Fruit fly (Drosophila melanogaster) whole organism, adult: ENCODE measurements around the gene CG31140.
A peak's percentile ranks its signal among the peaks of the same experiment; 100 is the strongest.

Source experiments
- CG11617 ChIP-seq: fragments of 200-800 bp; sonication (Bioruptor generic); optimal IDR thresholded peaks from 2 replicates; lab custom pipeline; 2017; ENCODE audit warnings: mild to moderate bottlenecking, missing biosample characterization, missing genetic modification reagents, missing genetic modification characterization
- CG12768 ChIP-seq: fragments of 200-800 bp; sonication (Bioruptor generic); optimal IDR thresholded peaks from 2 replicates; lab custom pipeline; 2017; ENCODE audit warnings: missing biosample characterization, missing genetic modification characterization, mild to moderate bottlenecking, moderate library complexity, missing genetic modification reagents
- CG14711 ChIP-seq: fragments of 200-800 bp; sonication (Bioruptor generic); optimal IDR thresholded peaks from 2 replicates; lab custom pipeline; 2018; ENCODE audit warnings: missing biosample characterization, mild to moderate bottlenecking, missing genetic modification characterization, moderate library complexity
- CG1620 ChIP-seq: fragments of 200-800 bp; sonication (Bioruptor generic); optimal IDR thresholded peaks from 2 replicates; lab custom pipeline; 2016; ENCODE audit warnings: missing biosample characterization, missing genetic modification characterization
- CG33017 ChIP-seq: fragments of 200-800 bp; sonication (Bioruptor generic); optimal IDR thresholded peaks from 2 replicates; lab custom pipeline; 2018; ENCODE audit warnings: missing biosample characterization, mild to moderate bottlenecking, missing genetic modification characterization, moderate library complexity
- CG5204 ChIP-seq: fragments of 200-800 bp; sonication (Bioruptor generic); optimal IDR thresholded peaks from 2 replicates; lab custom pipeline; 2016; ENCODE audit warnings: missing biosample characterization, missing genetic modification characterization
- CG7045 ChIP-seq: fragments of 200-800 bp; sonication (Bioruptor generic); optimal IDR thresholded peaks from 2 replicates; lab custom pipeline; 2017; ENCODE audit warnings: missing biosample characterization, mild to moderate bottlenecking, missing genetic modification characterization
- CG7101 ChIP-seq: fragments of 200-800 bp; sonication (Bioruptor generic); optimal IDR thresholded peaks from 2 replicates; lab custom pipeline; 2018; ENCODE audit warnings: missing biosample characterization, mild to moderate bottlenecking, missing genetic modification characterization, moderate library complexity
- Crg-1 ChIP-seq: fragments of 200-800 bp; sonication (Bioruptor generic); optimal IDR thresholded peaks from 2 replicates; lab custom pipeline; 2016; ENCODE audit warnings: missing biosample characterization, missing genetic modification characterization
- Hr96 ChIP-seq: fragments of 200-800 bp; sonication (Bioruptor generic); optimal IDR thresholded peaks from 2 replicates; lab custom pipeline; 2016; ENCODE audit warnings: missing biosample characterization, missing genetic modification characterization
- Mnt ChIP-seq: fragments of 200-800 bp; sonication (Bioruptor generic); optimal IDR thresholded peaks from 2 replicates; lab custom pipeline; 2016; ENCODE audit warnings: missing biosample characterization, mild to moderate bottlenecking, missing genetic modification characterization
- bab1 ChIP-seq: fragments of 200-800 bp; sonication (Bioruptor generic); optimal IDR thresholded peaks from 3 replicates; lab custom pipeline; 2019; ENCODE audit warnings: missing biosample characterization, mild to moderate bottlenecking, missing genetic modification characterization, moderate library complexity
- cic ChIP-seq: fragments of 200-800 bp; sonication (Bioruptor generic); optimal IDR thresholded peaks from 2 replicates; lab custom pipeline; 2017; ENCODE audit warnings: missing biosample characterization, mild to moderate bottlenecking, missing genetic modification characterization, moderate library complexity
- cnc ChIP-seq, 2 experiments: fragments of >200 bp; optimal IDR thresholded peaks; 2 replicates each; lab custom pipeline; 2017
- kay ChIP-seq: fragments of 200-800 bp; sonication (Bioruptor generic); peaks from one replicate; lab custom pipeline; 2016; ENCODE audit warnings: missing biosample characterization, missing genetic modification characterization, borderline replicate concordance
- ovo ChIP-seq: fragments of 200-800 bp; sonication (Bioruptor generic); optimal IDR thresholded peaks from 2 replicates; lab custom pipeline; 2016; ENCODE audit warnings: missing biosample characterization, missing genetic modification characterization
- pad ChIP-seq: fragments of 200-800 bp; sonication (Bioruptor generic); optimal IDR thresholded peaks from 3 replicates; lab custom pipeline; 2017; ENCODE audit warnings: missing biosample characterization, missing genetic modification characterization, mild to moderate bottlenecking, moderate library complexity, missing genetic modification reagents
- tj ChIP-seq: fragments of 200-800 bp; sonication (Bioruptor generic); optimal IDR thresholded peaks from 3 replicates; lab custom pipeline; 2017; ENCODE audit warnings: missing biosample characterization, mild to moderate bottlenecking, missing genetic modification characterization, moderate library complexity
- toe ChIP-seq: fragments of 200-800 bp; sonication (Bioruptor generic); optimal IDR thresholded peaks from 2 replicates; lab custom pipeline; 2016; ENCODE audit warnings: missing biosample characterization, missing genetic modification characterization

CG31140 gene

dm6 chr3R:23920874-23921539 is 42.0 kb upstream of the CG31140 start:
- TF ChIP-seq CG11617 (peak; percentile 39), tj (no peak), CG33017 (tag; lab: Kevin White, UChicago) (peak; percentile 62), Hr96 (no peak), CG7101 (tag; lab: Kevin White, UChicago) (peak; percentile 52), bab1 (GFP tag; lab: Kevin White, UChicago) (peak; percentile 67), CG12768 (GFP tag; lab: Kevin White, UChicago) (peak; percentile 9), CG14711 (tag; lab: Kevin White, UChicago) (peak; percentile 43)

- TF ChIP-seq pad = no peak
- TF ChIP-seq cic (GFP tag; lab: Kevin White, UChicago) = peak; percentile 31
- no peak for TF ChIP-seq ovo (GFP tag; lab: Kevin White, UChicago)
- TF ChIP-seq CG7101 (tag; lab: Kevin White, UChicago) = no peak
- no peak for TF ChIP-seq CG12768 (GFP tag; lab: Kevin White, UChicago)
- peak; percentile 66 for TF ChIP-seq tj
- no peak for TF ChIP-seq Crg-1 (GFP tag; lab: Kevin White, UChicago)
- TF ChIP-seq Hr96 = no peak
These were observed 41.1 kb upstream of the CG31140 start for dm6 chr3R:23921701-23922501.

dm6 chr3R:23922502-23923350 is 40.3 kb upstream of the CG31140 start, which contains the start of the genes sba and CG31141:
Gene sba, minus strand, starts transcription at chr3R:23922973.
Gene CG31141, plus strand, starts transcription at chr3R:23923300.
- TF ChIP-seq CG14711 (tag; lab: Kevin White, UChicago) = no peak
- no peak for TF ChIP-seq CG1620
- no peak for TF ChIP-seq toe (GFP tag; lab: Kevin White, UChicago)
- peak; percentile 27 for TF ChIP-seq ovo (GFP tag; lab: Kevin White, UChicago)
- TF ChIP-seq cic (GFP tag; lab: Kevin White, UChicago) = peak; percentile 48
- peak; percentile 70 for TF ChIP-seq Mnt
- TF ChIP-seq CG7101 (tag; lab: Kevin White, UChicago) = peak; percentile 40
- no peak for TF ChIP-seq tj
- TF ChIP-seq bab1 (GFP tag; lab: Kevin White, UChicago) = peak; percentile 34
- TF ChIP-seq CG33017 (tag; lab: Kevin White, UChicago) = peak; percentile 38
- TF ChIP-seq CG5204 (GFP tag; lab: Kevin White, UChicago) = no peak
- no peak for TF ChIP-seq pad
- TF ChIP-seq Hr96 = no peak
- TF ChIP-seq CG12768 (GFP tag; lab: Kevin White, UChicago) = no peak

- TF ChIP-seq CG7045 (GFP tag; lab: Kevin White, UChicago) (no peak), CG14711 (tag; lab: Kevin White, UChicago) (no peak), kay (GFP tag; lab: Kevin White, UChicago) (no peak), bab1 (GFP tag; lab: Kevin White, UChicago) (no peak), cnc (optimal IDR thresholded peaks at IDR 0.05; lab: Kevin White, UChicago) (no peak), ovo (GFP tag; lab: Kevin White, UChicago) (no peak), toe (GFP tag; lab: Kevin White, UChicago) (no peak), Crg-1 (GFP tag; lab: Kevin White, UChicago) (no peak)
These were observed 38.8 kb upstream of the CG31140 start, which contains the start of gene Ndc1 for dm6 chr3R:23924200-23924599. Gene Ndc1, plus strand, starts transcription at chr3R:23924399.

- TF ChIP-seq CG12768 (GFP tag; lab: Kevin White, UChicago) (peak; percentile 27), Hr96 (no peak), Mnt (peak; percentile 56), bab1 (GFP tag; lab: Kevin White, UChicago) (peak; percentile 38), CG1620 (peak; percentile 30)
These were observed 35.6 kb upstream of the CG31140 start, which contains the start of gene CG13601 for dm6 chr3R:23927429-23927828. Gene CG13601, minus strand, starts transcription at chr3R:23927634.

- no peak for TF ChIP-seq CG7101 (tag; lab: Kevin White, UChicago)
- no peak for TF ChIP-seq CG12768 (GFP tag; lab: Kevin White, UChicago)
- TF ChIP-seq CG33017 (tag; lab: Kevin White, UChicago) = no peak
- TF ChIP-seq bab1 (GFP tag; lab: Kevin White, UChicago) = peak; percentile 10
- TF ChIP-seq CG1620 = no peak
- TF ChIP-seq Mnt = peak; percentile 38
- no peak for TF ChIP-seq Crg-1 (GFP tag; lab: Kevin White, UChicago)
- TF ChIP-seq pad = no peak
- no peak for TF ChIP-seq cnc (optimal IDR thresholded peaks at IDR 0.05; lab: Kevin White, UChicago)
These were observed 33.9 kb upstream of the CG31140 start, which contains the start of the genes CG43998, CG43999 and CG31142 for dm6 chr3R:23928950-23929602. Gene CG43998, minus strand, starts transcription at chr3R:23929000. Gene CG43999, minus strand, starts transcription at chr3R:23929000. Gene CG31142, plus strand, starts transcription at chr3R:23929243.
